Fruit fly (Drosophila melanogaster) Kc167 (cell line): ENCODE measurements around the gene Nna1.

Experiments
- Myc ChIP-seq: fragments of >200 bp; optimal IDR thresholded peaks from 2 replicates; lab custom pipeline; 2017; ENCODE audit warnings: missing external identifiers
- Sin3A ChIP-seq: fragments of >200 bp; optimal IDR thresholded peaks from 2 replicates; lab custom pipeline; 2018; ENCODE audit warnings: missing external identifiers
- h ChIP-seq: fragments of >200 bp; optimal IDR thresholded peaks from 3 replicates; lab custom pipeline; 2018; ENCODE audit warnings: missing external identifiers
- insv ChIP-seq: fragments of >200 bp; optimal IDR thresholded peaks from 3 replicates; lab custom pipeline; 2018; ENCODE audit warnings: missing external identifiers
- psq ChIP-seq: fragments of >200 bp; optimal IDR thresholded peaks from 2 replicates; lab custom pipeline; 2017; ENCODE audit warnings: missing external identifiers
- ttk ChIP-seq: sonication (Bioruptor generic); optimal IDR thresholded peaks from 2 replicates; lab custom pipeline; 2017; ENCODE audit warnings: missing external identifiers

Gene Nna1

DNA sequence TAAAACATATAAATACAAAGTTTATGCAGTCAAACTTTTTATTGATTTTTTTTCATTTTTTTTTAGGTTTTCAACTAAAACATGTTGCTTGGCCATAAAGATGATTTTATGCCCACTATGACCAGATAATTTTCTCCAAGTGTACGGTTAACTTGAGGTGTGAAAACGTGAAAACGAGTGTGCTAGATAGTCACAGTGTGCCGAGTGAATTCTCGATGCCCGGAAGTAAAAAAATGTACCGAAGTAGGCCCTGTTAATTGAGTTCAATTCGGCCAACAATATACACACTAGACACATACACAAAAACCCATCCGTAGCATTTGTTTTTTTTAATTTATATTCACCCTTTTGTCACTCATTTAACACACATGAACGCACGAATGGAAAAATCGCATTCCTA lies at the start of gene Nna1:
Gene Nna1 (plus strand): TSS at position 301 of the 400 bp plus-strand sequence.
- TF ChIP-seq psq = no peak
- no peak for TF ChIP-seq Sin3A (lab: Kevin White, UChicago)
- no peak for TF ChIP-seq h (lab: Kevin White, UChicago)
- no peak for TF ChIP-seq insv (lab: Kevin White, UChicago)
- TF ChIP-seq Myc (lab: Kevin White, UChicago) = no peak
- no peak for TF ChIP-seq ttk (lab: Kevin White, UChicago)

dm6 chrX:13643961-13644360 lies 48.1 kb upstream of the Nna1 start:
- TF ChIP-seq ttk (lab: Kevin White, UChicago) (no peak), h (lab: Kevin White, UChicago) (no peak), Sin3A (lab: Kevin White, UChicago) (no peak), psq (no peak)

- no peak for TF ChIP-seq insv (lab: Kevin White, UChicago)
- no peak for TF ChIP-seq ttk (lab: Kevin White, UChicago)
- TF ChIP-seq psq = no peak
- no peak for TF ChIP-seq Myc (lab: Kevin White, UChicago)
- TF ChIP-seq h (lab: Kevin White, UChicago) = no peak
Measured at dm6 chrX:13644696-13645393, 47.2 kb upstream of the Nna1 start.

DNA sequence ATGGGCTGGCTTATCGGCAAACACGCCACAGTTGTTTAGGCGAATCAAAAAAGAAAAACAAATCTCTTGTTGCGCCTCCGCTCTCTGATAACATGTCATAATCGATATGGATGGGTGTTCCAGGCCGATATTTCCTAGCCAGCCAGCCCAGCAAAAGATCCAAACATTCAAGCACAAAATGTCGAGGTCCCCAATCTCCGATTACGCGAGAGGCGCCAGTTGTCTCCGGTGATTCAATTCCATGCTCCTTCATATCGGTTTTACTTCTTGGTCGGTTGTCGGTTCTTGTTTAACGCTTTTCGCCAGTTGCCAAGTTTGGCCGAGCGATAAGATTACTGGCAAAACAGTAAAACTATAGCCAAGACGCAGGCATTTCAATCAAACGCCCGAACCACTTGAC lies 45.9 kb upstream of the Nna1 start:
- TF ChIP-seq Sin3A (lab: Kevin White, UChicago) (no peak), h (lab: Kevin White, UChicago) (no peak)

dm6 chrX:13648819-13649218 lies 43.3 kb upstream of the Nna1 start:
- TF ChIP-seq Myc (lab: Kevin White, UChicago) = no peak
- no peak for TF ChIP-seq psq
- no peak for TF ChIP-seq insv (lab: Kevin White, UChicago)
- TF ChIP-seq h (lab: Kevin White, UChicago) = no peak
- TF ChIP-seq Sin3A (lab: Kevin White, UChicago) = no peak

DNA sequence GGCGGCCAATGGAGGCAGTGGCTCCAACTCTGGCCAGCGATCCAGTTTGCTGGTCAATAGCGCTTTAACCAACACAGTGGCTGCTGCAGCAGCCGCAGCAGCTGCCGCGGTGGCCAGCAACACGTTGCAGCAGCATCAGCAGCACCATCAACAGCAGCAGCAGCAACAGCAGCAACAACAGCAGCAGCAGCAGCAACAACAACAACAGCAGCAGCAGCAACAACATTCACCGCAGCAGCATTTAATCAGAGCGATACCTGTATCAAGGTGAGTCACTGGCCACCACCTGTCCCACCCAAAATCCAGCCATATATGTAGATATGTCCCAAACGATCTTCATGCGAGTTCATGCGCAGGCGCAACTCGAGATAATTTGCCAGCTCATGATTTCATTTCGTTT lies 42.3 kb upstream of the Nna1 start:
- TF ChIP-seq Sin3A (lab: Kevin White, UChicago) (no peak), h (lab: Kevin White, UChicago) (no peak), psq (no peak), ttk (lab: Kevin White, UChicago) (no peak), insv (lab: Kevin White, UChicago) (no peak), Myc (lab: Kevin White, UChicago) (no peak)

dm6 chrX:13651170-13651569 lies 40.9 kb upstream of the Nna1 start:
- no peak for TF ChIP-seq ttk (lab: Kevin White, UChicago)
- TF ChIP-seq psq = no peak
- no peak for TF ChIP-seq insv (lab: Kevin White, UChicago)
- no peak for TF ChIP-seq Sin3A (lab: Kevin White, UChicago)
- no peak for TF ChIP-seq Myc (lab: Kevin White, UChicago)
- no peak for TF ChIP-seq h (lab: Kevin White, UChicago)

DNA sequence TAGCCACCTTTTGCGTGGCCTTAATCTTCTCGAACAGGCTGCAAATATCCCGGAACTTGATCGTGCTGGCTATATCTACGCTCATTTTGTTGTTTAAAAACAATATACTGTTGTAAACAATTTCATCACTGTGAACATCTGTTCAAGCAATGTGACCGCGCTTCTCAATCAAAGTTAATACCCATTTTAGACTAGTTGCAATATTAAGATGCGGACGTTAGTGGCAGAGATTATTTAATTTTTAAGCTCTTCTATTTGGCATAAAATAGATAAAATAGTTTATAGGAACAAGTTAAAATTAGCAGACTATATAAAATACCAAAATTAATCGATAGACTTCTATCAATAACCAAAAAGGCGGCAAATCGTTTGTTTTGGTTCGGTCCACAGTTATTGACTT lies 24.4 kb upstream of the Nna1 start, which contains the start of the genes DNAlig4 and CG11164:
Gene DNAlig4 (minus strand): TSS at position 156 of the 400 bp plus-strand sequence.
Gene CG11164 (plus strand): TSS at position 359 of the 400 bp plus-strand sequence.
- TF ChIP-seq h (lab: Kevin White, UChicago) (no peak), ttk (lab: Kevin White, UChicago) (no peak), psq (no peak), Myc (lab: Kevin White, UChicago) (no peak), insv (lab: Kevin White, UChicago) (no peak), Sin3A (lab: Kevin White, UChicago) (no peak)

DNA sequence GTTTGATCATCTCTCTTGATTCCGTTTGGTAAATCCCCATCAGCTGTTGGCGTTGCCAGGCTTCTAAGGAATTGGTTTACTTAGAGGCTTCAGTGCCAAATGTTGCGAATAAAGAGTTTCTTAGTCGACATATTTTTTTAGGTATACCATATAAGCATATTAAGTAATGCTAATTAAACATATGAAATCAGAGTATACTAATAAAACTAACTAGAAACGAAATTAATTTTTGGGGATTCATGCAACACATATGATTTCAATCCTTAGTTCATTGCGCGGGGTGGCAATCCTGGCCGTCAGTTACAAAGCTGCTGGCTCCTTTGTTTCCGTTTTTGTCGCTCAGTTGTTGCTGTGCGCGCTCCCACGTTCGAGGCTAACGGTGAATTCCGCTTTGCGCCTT lies 22.7 kb upstream of the Nna1 start, which contains the start of gene CG15760:
Gene CG15760 (plus strand): TSS at position 334 of the 400 bp plus-strand sequence.
- TF ChIP-seq Myc (lab: Kevin White, UChicago) (no peak), ttk (lab: Kevin White, UChicago) (no peak), h (lab: Kevin White, UChicago) (no peak), Sin3A (lab: Kevin White, UChicago) (no peak), insv (lab: Kevin White, UChicago) (no peak), psq (no peak)

DNA sequence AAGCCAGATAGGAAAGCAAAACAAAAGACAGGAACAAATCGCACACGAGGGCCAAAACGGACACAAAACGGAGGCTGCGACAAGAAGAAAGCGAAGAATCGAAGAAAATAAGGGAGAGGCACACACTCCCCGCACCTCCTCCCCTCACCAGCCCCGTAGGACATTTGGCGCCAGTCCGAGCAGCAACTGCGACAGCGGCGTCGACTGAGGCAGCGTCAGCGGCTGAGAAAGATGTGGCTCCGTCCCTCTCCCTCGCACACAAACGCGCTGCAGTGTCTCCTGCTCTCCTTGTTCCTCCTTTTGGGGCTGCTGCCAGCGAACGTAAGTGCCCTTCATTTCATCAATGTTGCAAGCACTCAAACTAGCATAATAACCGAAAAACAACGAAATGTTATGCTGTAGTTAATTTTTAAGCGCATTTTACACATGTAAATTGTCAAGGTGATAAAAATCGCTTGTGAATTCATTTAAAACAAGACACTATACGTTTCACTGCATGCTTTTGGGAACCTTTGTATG lies 21.7 kb upstream of the Nna1 start:
- TF ChIP-seq ttk (lab: Kevin White, UChicago) = no peak
- TF ChIP-seq Myc (lab: Kevin White, UChicago) = no peak
- TF ChIP-seq h (lab: Kevin White, UChicago) = no peak

- TF ChIP-seq insv (lab: Kevin White, UChicago) = no peak
- no peak for TF ChIP-seq h (lab: Kevin White, UChicago)
- no peak for TF ChIP-seq Sin3A (lab: Kevin White, UChicago)
- no peak for TF ChIP-seq Myc (lab: Kevin White, UChicago)
- no peak for TF ChIP-seq ttk (lab: Kevin White, UChicago)
- TF ChIP-seq psq = no peak
Measured at dm6 chrX:13676458-13676944, 15.6 kb upstream of the Nna1 start, which contains the start of gene CG11162. Gene CG11162 (plus strand): TSS chrX:13676894.

dm6 chrX:13677970-13678490 lies 14.1 kb upstream of the Nna1 start:
- TF ChIP-seq h (lab: Kevin White, UChicago) = no peak
- no peak for TF ChIP-seq ttk (lab: Kevin White, UChicago)
